Fruit fly (Drosophila melanogaster): ENCODE measurements around the gene CG15482.

The CG15482 gene

DNA sequence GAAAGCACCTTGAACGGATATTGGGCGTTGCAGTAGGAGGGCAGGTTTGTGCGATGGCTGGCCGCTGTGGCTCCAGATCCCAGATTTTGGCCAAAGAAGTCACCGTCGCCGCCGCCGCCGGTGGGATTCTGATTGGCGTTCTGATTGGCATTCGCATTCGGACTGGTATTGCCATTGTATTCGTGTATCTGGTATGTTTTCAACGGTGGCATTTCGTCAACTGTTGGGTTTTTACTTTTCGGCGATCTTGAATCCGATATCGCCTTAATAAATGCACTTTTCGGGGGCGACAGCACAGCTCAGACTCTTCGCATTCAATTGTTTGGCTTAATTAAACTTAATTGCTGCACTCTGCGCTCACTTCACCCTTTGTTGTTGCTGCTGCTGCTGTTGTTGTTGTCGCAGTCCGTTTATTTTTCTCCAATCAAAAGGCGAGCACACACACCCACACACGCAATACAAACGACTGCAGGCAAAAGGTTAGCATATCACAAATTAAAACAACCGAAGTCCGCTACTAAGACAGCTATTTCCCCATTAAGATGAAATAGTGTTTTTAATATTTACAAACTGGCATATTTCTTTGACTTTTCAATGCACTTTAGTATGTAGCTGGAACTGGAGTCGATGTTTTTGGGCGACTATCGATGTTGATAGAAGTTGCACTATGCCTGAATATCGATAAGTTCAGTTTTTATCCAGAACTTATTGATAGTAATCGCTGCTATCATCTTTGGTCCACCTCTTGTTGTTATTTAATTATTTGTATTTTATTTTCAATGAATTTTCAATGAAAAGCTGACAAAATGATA is 7.9 kb upstream of the CG15482 start, which contains the start of the genes CG9426 and mRF1 (continued):
- TF ChIP-seq ac (GFP tag; optimal IDR thresholded peaks at IDR 0.05): no peak
- TF ChIP-seq CG12104 (GFP tag; optimal IDR thresholded peaks at IDR 0.05): no peak
- TF ChIP-seq chm (GFP tag; IDR thresholded peaks at IDR 0.05): no peak
- no peak for TF ChIP-seq CG32772 (GFP tag; IDR thresholded peaks at IDR 0.05)
- TF ChIP-seq CG34422 (GFP tag; IDR thresholded peaks at IDR 0.05): peak; percentile 65; the same call in 1 of the 3 replicates
- TF ChIP-seq tna (GFP tag; IDR thresholded peaks at IDR 0.05; ENCODE audit: partially characterized antibody): peak; percentile 96
- TF ChIP-seq Six4 (GFP tag; optimal IDR thresholded peaks at IDR 0.05): no peak
- no peak for TF ChIP-seq Camta (GFP tag; optimal IDR thresholded peaks at IDR 0.05)
- no peak for TF ChIP-seq CG2678 (tag; optimal IDR thresholded peaks at IDR 0.05)
- peak; percentile 40 for TF ChIP-seq unpg (GFP tag; optimal IDR thresholded peaks at IDR 0.05)
- TF ChIP-seq Neu2 (GFP tag; optimal IDR thresholded peaks at IDR 0.05; ENCODE audit: borderline replicate concordance): peak; percentile 21
- TF ChIP-seq CG17359 (tag; optimal IDR thresholded peaks at IDR 0.05): peak; percentile 20
- peak; percentile 84 to 96 for TF ChIP-seq insv (GFP tag; optimal IDR thresholded peaks at IDR 0.05)
- TF ChIP-seq stwl (tag; optimal IDR thresholded peaks at IDR 0.05): peak; percentile 73
- TF ChIP-seq run (tag; optimal IDR thresholded peaks at IDR 0.05): no peak
- TF ChIP-seq Dfd (GFP tag; optimal IDR thresholded peaks at IDR 0.05): no peak
- TF ChIP-seq Lim3 (GFP tag; IDR thresholded peaks at IDR 0.05): no peak
- no peak for TF ChIP-seq chif (GFP tag; optimal IDR thresholded peaks at IDR 0.05)
- peak; percentile 96 for TF ChIP-seq CG7963 (GFP tag; IDR thresholded peaks at IDR 0.05; ENCODE audit: partially characterized antibody)
- TF ChIP-seq pan (optimal IDR thresholded peaks at IDR 0.05): no peak
- no peak for TF ChIP-seq pan (GFP tag; optimal IDR thresholded peaks at IDR 0.05 in 1 of 2, IDR thresholded peaks at IDR 0.05 in 1 of 2)
- TF ChIP-seq salm (tag; optimal IDR thresholded peaks at IDR 0.05): no peak
- TF ChIP-seq pnt (GFP tag; optimal IDR thresholded peaks at IDR 0.05): no peak
- TF ChIP-seq CG4854 (GFP tag; optimal IDR thresholded peaks at IDR 0.05): peak; percentile 22
- peak; percentile 35 for TF ChIP-seq gro (GFP tag; optimal IDR thresholded peaks at IDR 0.05)
- no peak for TF ChIP-seq CG18619 (GFP tag; optimal IDR thresholded peaks at IDR 0.05)
- no peak for TF ChIP-seq CG3838 (GFP tag; optimal IDR thresholded peaks at IDR 0.05)
- peak; percentile 31 for TF ChIP-seq grau (tag; optimal IDR thresholded peaks at IDR 0.05)
- peak; percentile 93 for TF ChIP-seq CG4617 (GFP tag; optimal IDR thresholded peaks at IDR 0.05; ENCODE audit: borderline replicate concordance)
- TF ChIP-seq lola (GFP tag; optimal IDR thresholded peaks at IDR 0.05): no peak
- TF ChIP-seq stc (GFP tag; IDR thresholded peaks at IDR 0.05): no peak
- no peak for TF ChIP-seq CoRest (tag; optimal IDR thresholded peaks at IDR 0.05)
- peak; percentile 96 for TF ChIP-seq knrl (GFP tag; IDR thresholded peaks at IDR 0.05; ENCODE audit: partially characterized antibody)
- TF ChIP-seq CG6765 (GFP tag; optimal IDR thresholded peaks at IDR 0.05): no peak
- no peak for TF ChIP-seq kah (GFP tag; optimal IDR thresholded peaks at IDR 0.05)
- TF ChIP-seq fru (optimal IDR thresholded peaks at IDR 0.05): no peak
- no peak for TF ChIP-seq CG4404 (GFP tag; IDR thresholded peaks at IDR 0.05)
- TF ChIP-seq Xrp1 (GFP tag; IDR thresholded peaks at IDR 0.05): no peak
- no peak for TF ChIP-seq CG11723 (GFP tag; optimal IDR thresholded peaks at IDR 0.05)
- TF ChIP-seq CG10543 (GFP tag; optimal IDR thresholded peaks at IDR 0.05): no peak
- TF ChIP-seq org-1 (GFP tag; optimal IDR thresholded peaks at IDR 0.05): no peak
- TF ChIP-seq CG8944 (GFP tag; optimal IDR thresholded peaks at IDR 0.05): no peak
- peak; percentile 63 for TF ChIP-seq Ets97D (GFP tag; optimal IDR thresholded peaks at IDR 0.05)
- no peak for TF ChIP-seq lmd (GFP tag; IDR thresholded peaks at IDR 0.05)
- TF ChIP-seq chinmo (GFP tag; IDR thresholded peaks at IDR 0.05; ENCODE audit: partially characterized antibody): peak; percentile 98
- no peak for TF ChIP-seq Kr (GFP tag; optimal IDR thresholded peaks at IDR 0.05)
- TF ChIP-seq D19A (tag; optimal IDR thresholded peaks at IDR 0.05): no peak
- peak; percentile 12 for TF ChIP-seq B-H2 (GFP tag; optimal IDR thresholded peaks at IDR 0.05)
- no peak for TF ChIP-seq CG8281 (tag; optimal IDR thresholded peaks at IDR 0.05)
- TF ChIP-seq zen (tag; optimal IDR thresholded peaks at IDR 0.05): no peak

All from whole organism, embryonic.